Fruit fly (Drosophila melanogaster) whole organism, prepupa: ENCODE measurements around the gene CG3117.

Experiments
- CG6163 ChIP-seq: fragments of 200-800 bp; sonication (Bioruptor generic); IDR thresholded peaks from 3 replicates; pipeline ENCODE4 v1.3.6; 2022; ENCODE audit warnings: missing biosample characterization, missing genetic modification characterization
- CG8119 ChIP-seq: fragments of 200-800 bp; sonication (Bioruptor generic); IDR thresholded peaks from 3 replicates; pipeline ENCODE4 v1.3.6; 2022; ENCODE audit warnings: missing biosample characterization, missing genetic modification characterization
- CG8632 ChIP-seq: fragments of 200-800 bp; sonication (Bioruptor generic); optimal IDR thresholded peaks from 3 replicates; lab custom pipeline; 2016; ENCODE audit warnings: missing biosample characterization, missing genetic modification characterization
- CG9139 ChIP-seq: fragments of 200-800 bp; sonication (Bioruptor generic); optimal IDR thresholded peaks from 3 replicates; lab custom pipeline; 2017; ENCODE audit warnings: missing biosample characterization, mild to moderate bottlenecking, missing genetic modification characterization
- Hr38 ChIP-seq: sonication (Bioruptor generic); optimal IDR thresholded peaks from 2 replicates; lab custom pipeline; 2016; ENCODE audit warnings: missing biosample characterization, missing genetic modification characterization
- esn ChIP-seq: fragments of 200-800 bp; sonication (Bioruptor generic); optimal IDR thresholded peaks from 2 replicates; lab custom pipeline; 2016; ENCODE audit warnings: missing biosample characterization, mild to moderate bottlenecking, missing genetic modification characterization, moderate library complexity
- spab ChIP-seq: fragments of 200-800 bp; sonication (Bioruptor generic); optimal IDR thresholded peaks from 2 replicates; lab custom pipeline; 2017; ENCODE audit warnings: missing biosample characterization, mild to moderate bottlenecking, missing genetic modification characterization, missing genetic modification reagents
- topi ChIP-seq: fragments of 200-800 bp; sonication (Bioruptor generic); optimal IDR thresholded peaks from 3 replicates; lab custom pipeline; 2016; ENCODE audit warnings: missing biosample characterization, missing genetic modification characterization

- TF ChIP-seq CG8119, result no peak
- TF ChIP-seq CG8632, result no peak
- no peak for TF ChIP-seq Hr38 (GFP tag; lab: Kevin White, UChicago)
- no peak for TF ChIP-seq topi (GFP tag; lab: Kevin White, UChicago)
- TF ChIP-seq CG6163 (GFP tag; lab: Robert Waterston, UW), result no peak
- TF ChIP-seq esn, result no peak
- TF ChIP-seq CG9139, result no peak
- TF ChIP-seq spab, result no peak
Measured at dm6 chr2L:2845634-2846033, 1.4 kb downstream of the CG3117 start, which contains the start of gene CG18557.
